Fruit fly (Drosophila melanogaster) whole organism, embryonic: ENCODE data around the gene simj.

ENCODE experiments used
- Aef1 ChIP-seq: fragments of 200-800 bp; sonication (Bioruptor generic); IDR thresholded peaks from 3 replicates; pipeline ENCODE4 v1.3.6; 2022; ENCODE audit warnings: missing biosample characterization, missing genetic modification characterization
- Atf3 ChIP-seq: fragments of 200-800 bp; sonication (Bioruptor generic); optimal IDR thresholded peaks from 3 replicates; lab custom pipeline; 2016; ENCODE audit warnings: missing biosample characterization, missing genetic modification characterization
- Atf6 ChIP-seq: fragments of 200-800 bp; sonication (Bioruptor generic); IDR thresholded peaks from 2 replicates; pipeline ENCODE4 v1.3.6; 2022; ENCODE audit warnings: missing biosample characterization, missing genetic modification characterization
- B-H1 ChIP-seq: fragments of 200-800 bp; sonication (Bioruptor generic); IDR thresholded peaks from 3 replicates; pipeline ENCODE4 v1.3.6; 2022; ENCODE audit warnings: missing biosample characterization, missing genetic modification characterization
- Blimp-1 ChIP-seq: fragments of 200-800 bp; sonication (Bioruptor generic); optimal IDR thresholded peaks from 3 replicates; lab custom pipeline; 2018; ENCODE audit warnings: missing biosample characterization, missing genetic modification characterization, mild to moderate bottlenecking, moderate library complexity, missing genetic modification reagents
- C15 ChIP-seq: fragments of 200-800 bp; sonication (Bioruptor generic); IDR thresholded peaks from 3 replicates; pipeline ENCODE4 v1.3.6; 2022; ENCODE audit warnings: missing biosample characterization, missing genetic modification characterization
- CG15479 ChIP-seq: fragments of 200-800 bp; sonication (Bioruptor generic); optimal IDR thresholded peaks from 3 replicates; lab custom pipeline; 2019; ENCODE audit warnings: missing biosample characterization, mild to moderate bottlenecking, missing genetic modification characterization, moderate library complexity
- CG16779 ChIP-seq: fragments of 200-800 bp; sonication (Bioruptor generic); IDR thresholded peaks from 2 replicates; pipeline ENCODE4 v1.3.6; 2022; ENCODE audit warnings: missing biosample characterization, missing genetic modification characterization
- CG17912 ChIP-seq: fragments of 200-800 bp; sonication (Bioruptor generic); optimal IDR thresholded peaks from 2 replicates; lab custom pipeline; 2018; ENCODE audit warnings: missing biosample characterization, mild to moderate bottlenecking, missing genetic modification characterization
- CG18599 ChIP-seq: fragments of 200-800 bp; sonication (Bioruptor generic); optimal IDR thresholded peaks from 3 replicates; lab custom pipeline; 2017; ENCODE audit warnings: missing biosample characterization, missing genetic modification characterization, mild to moderate bottlenecking, moderate library complexity, missing genetic modification reagents
- CG31441 ChIP-seq: fragments of 200-800 bp; sonication (Bioruptor generic); IDR thresholded peaks from 2 replicates; pipeline ENCODE4 v1.3.6; 2022; ENCODE audit warnings: missing biosample characterization, missing genetic modification characterization
- CG3163 ChIP-seq: fragments of 200-800 bp; sonication (Bioruptor generic); optimal IDR thresholded peaks from 3 replicates; lab custom pipeline; 2016; ENCODE audit warnings: missing biosample characterization, missing genetic modification characterization
- CG32767 ChIP-seq: fragments of 200-800 bp; sonication (Bioruptor generic); IDR thresholded peaks from 2 replicates; pipeline ENCODE4 v1.3.6; 2022; ENCODE audit warnings: missing biosample characterization, missing genetic modification characterization
- CG3726 ChIP-seq: fragments of 200-800 bp; sonication (Bioruptor generic); IDR thresholded peaks from 3 replicates; pipeline ENCODE4, ENCODE4 v1.3.6; 2022; ENCODE audit warnings: missing biosample characterization, missing genetic modification characterization
- CG4730 ChIP-seq: fragments of 200-800 bp; sonication (Bioruptor generic); IDR thresholded peaks from 2 replicates; pipeline ENCODE4 v1.3.6; 2022; ENCODE audit warnings: missing biosample characterization, missing genetic modification characterization
- CG7839 ChIP-seq: fragments of 200-800 bp; sonication (Bioruptor generic); optimal IDR thresholded peaks from 3 replicates; lab custom pipeline; 2018; ENCODE audit warnings: missing biosample characterization, mild to moderate bottlenecking, missing genetic modification characterization, moderate library complexity
- CG9215 ChIP-seq: fragments of 200-800 bp; sonication (Bioruptor generic); IDR thresholded peaks from 2 replicates; pipeline ENCODE4 v1.3.6; 2022; ENCODE audit warnings: missing biosample characterization, missing genetic modification characterization
- Chrac-16 ChIP-seq: fragments of 200-800 bp; sonication (Bioruptor generic); optimal IDR thresholded peaks from 3 replicates; lab custom pipeline; 2016; ENCODE audit warnings: missing biosample characterization, missing genetic modification characterization
- E2f2 ChIP-seq: fragments of 200-800 bp; sonication (Bioruptor generic); IDR thresholded peaks from 2 replicates; pipeline ENCODE4 v1.3.6; 2022; ENCODE audit warnings: missing biosample characterization, missing genetic modification characterization
- HLH3B ChIP-seq: fragments of 200-800 bp; sonication (Bioruptor generic); IDR thresholded peaks from 2 replicates; pipeline ENCODE4 v1.3.6; 2022; ENCODE audit warnings: missing biosample characterization, missing genetic modification characterization
- Hand ChIP-seq: fragments of 200-800 bp; sonication (Bioruptor generic); optimal IDR thresholded peaks from 2 replicates; lab custom pipeline; 2017; ENCODE audit warnings: mild to moderate bottlenecking, missing biosample characterization, missing genetic modification reagents, missing genetic modification characterization
- Mrtf ChIP-seq: fragments of 200-800 bp; sonication (Bioruptor generic); IDR thresholded peaks from 3 replicates; pipeline ENCODE4 v1.3.6; 2022; ENCODE audit warnings: missing biosample characterization, missing genetic modification characterization
- NFAT ChIP-seq: fragments of 200-800 bp; sonication (Bioruptor generic); IDR thresholded peaks from 2 replicates; pipeline ENCODE4 v1.3.6; 2022; ENCODE audit warnings: missing biosample characterization, missing genetic modification characterization
- Oli ChIP-seq: fragments of 200-800 bp; sonication (Bioruptor generic); optimal IDR thresholded peaks from 2 replicates; lab custom pipeline; 2018; ENCODE audit warnings: missing biosample characterization, mild to moderate bottlenecking, missing genetic modification characterization, moderate library complexity
- Optix ChIP-seq: fragments of 200-800 bp; sonication (Bioruptor generic); IDR thresholded peaks from 3 replicates; pipeline ENCODE4 v1.3.6; 2022; ENCODE audit warnings: missing biosample characterization, missing genetic modification characterization
- Six4 ChIP-seq: fragments of 200-800 bp; sonication (Bioruptor generic); optimal IDR thresholded peaks from 2 replicates; lab custom pipeline; 2016; ENCODE audit warnings: missing biosample characterization, missing genetic modification characterization
- Spps ChIP-seq: fragments of 200-800 bp; sonication (Bioruptor generic); optimal IDR thresholded peaks from 2 replicates; lab custom pipeline; 2018; ENCODE audit warnings: missing biosample characterization, mild to moderate bottlenecking, missing genetic modification characterization
- Trl ChIP-seq, 3 experiments: fragments of >200 bp in 2 of 3; fragments of 200-800 bp in 1 of 3; sonication (Bioruptor generic) in 1 of 3; optimal IDR thresholded peaks; 2 replicates in 1 of 3; 3 replicates in 2 of 3; lab custom pipeline; 2016 to 2017; ENCODE audit warnings: missing biosample characterization in 1 of 3, missing genetic modification characterization in 1 of 3
- ap ChIP-seq: fragments of 200-800 bp; sonication (Bioruptor generic); IDR thresholded peaks from 2 replicates; pipeline ENCODE4 v1.3.6; 2022; ENCODE audit warnings: missing biosample characterization, missing genetic modification characterization
- bigmax ChIP-seq: fragments of 200-800 bp; sonication (Bioruptor generic); optimal IDR thresholded peaks from 2 replicates; lab custom pipeline; 2018; ENCODE audit warnings: missing biosample characterization, mild to moderate bottlenecking, missing genetic modification characterization
- cad ChIP-seq: fragments of >200 bp; optimal IDR thresholded peaks from 2 replicates; lab custom pipeline; 2017; ENCODE audit warnings: missing biosample characterization, missing genetic modification characterization
- crp ChIP-seq, 2 experiments: fragments of 200-800 bp; sonication (Bioruptor generic); optimal IDR thresholded peaks; 2 replicates in 1 of 2; 3 replicates in 1 of 2; lab custom pipeline; 2017; ENCODE audit warnings: missing biosample characterization in 2 of 2, missing genetic modification characterization in 2 of 2, mild to moderate bottlenecking in 1 of 2, moderate library complexity in 1 of 2
- danr ChIP-seq: fragments of 200-800 bp; sonication (Bioruptor generic); IDR thresholded peaks from 2 replicates; pipeline ENCODE4 v1.3.6; 2022; ENCODE audit warnings: missing biosample characterization, missing genetic modification characterization
- fru ChIP-seq: fragments of >200 bp; optimal IDR thresholded peaks from 2 replicates; lab custom pipeline; 2017
- gcm2 ChIP-seq: fragments of 200-800 bp; sonication (Bioruptor generic); optimal IDR thresholded peaks from 2 replicates; lab custom pipeline; 2016; ENCODE audit warnings: missing biosample characterization, missing genetic modification characterization
- gem ChIP-seq: fragments of 200-800 bp; sonication (Bioruptor generic); optimal IDR thresholded peaks from 2 replicates; lab custom pipeline; 2019; ENCODE audit warnings: missing biosample characterization, mild to moderate bottlenecking, missing genetic modification characterization, moderate library complexity
- her ChIP-seq: fragments of 200-800 bp; sonication (Bioruptor generic); optimal IDR thresholded peaks from 2 replicates; lab custom pipeline; 2016; ENCODE audit warnings: missing biosample characterization, missing genetic modification characterization
- hth ChIP-seq: fragments of >200 bp; optimal IDR thresholded peaks from 2 replicates; lab custom pipeline; 2017; ENCODE audit warnings: inconsistent platforms
- jing ChIP-seq: fragments of 200-800 bp; sonication (Bioruptor generic); optimal IDR thresholded peaks from 2 replicates; lab custom pipeline; 2018; ENCODE audit warnings: missing biosample characterization, mild to moderate bottlenecking, missing genetic modification characterization
- luna ChIP-seq: fragments of 200-800 bp; sonication (Bioruptor generic); optimal IDR thresholded peaks from 2 replicates; lab custom pipeline; 2016; ENCODE audit warnings: missing biosample characterization, missing genetic modification characterization
- p53 ChIP-seq: fragments of 200-800 bp; sonication (Bioruptor generic); optimal IDR thresholded peaks from 2 replicates; lab custom pipeline; 2016; ENCODE audit warnings: missing biosample characterization, missing genetic modification characterization
- pho ChIP-seq: fragments of 200-800 bp; sonication (Bioruptor generic); optimal IDR thresholded peaks from 2 replicates; lab custom pipeline; 2016; ENCODE audit warnings: missing biosample characterization, missing genetic modification characterization
- pum ChIP-seq: fragments of 200-800 bp; sonication (Bioruptor generic); optimal IDR thresholded peaks from 2 replicates; lab custom pipeline; 2016; ENCODE audit warnings: missing biosample characterization, missing genetic modification characterization
- scrt ChIP-seq: fragments of 200-800 bp; sonication (Bioruptor generic); optimal IDR thresholded peaks from 2 replicates; lab custom pipeline; 2018; ENCODE audit warnings: missing biosample characterization, mild to moderate bottlenecking, missing genetic modification characterization, moderate library complexity
- slbo ChIP-seq: fragments of 200-800 bp; sonication (Bioruptor generic); IDR thresholded peaks from 2 replicates; pipeline ENCODE4 v1.3.6; 2022; ENCODE audit warnings: missing biosample characterization, missing genetic modification characterization
- sr ChIP-seq: fragments of 200-800 bp; sonication (Bioruptor generic); IDR thresholded peaks from 3 replicates; pipeline ENCODE4 v1.3.6; 2022; ENCODE audit warnings: missing biosample characterization, missing genetic modification characterization
- stc ChIP-seq: fragments of 200-800 bp; sonication (Bioruptor generic); IDR thresholded peaks from 2 replicates; pipeline ENCODE4 v1.3.6; 2022; ENCODE audit warnings: missing biosample characterization, missing genetic modification characterization
- ttk ChIP-seq: fragments of 200-800 bp; sonication (Bioruptor generic); IDR thresholded peaks from 2 replicates; pipeline ENCODE4 v2.1.2; 2022; ENCODE audit warnings: missing biosample characterization, missing genetic modification characterization
- tx ChIP-seq: fragments of 200-800 bp; sonication (Bioruptor generic); optimal IDR thresholded peaks from 2 replicates; lab custom pipeline; 2016; ENCODE audit warnings: missing biosample characterization, missing genetic modification characterization
- wor ChIP-seq: fragments of 200-800 bp; sonication (Bioruptor generic); IDR thresholded peaks from 2 replicates; pipeline ENCODE4 v1.3.6; 2022; ENCODE audit warnings: missing biosample characterization, missing genetic modification characterization

Gene simj

dm6 chr3L:10738347-10739108, 74.0 kb downstream of the simj start (continued):
- TF ChIP-seq sr (GFP tag; lab: Robert Waterston, UW) (0 out of 3 replicates have a peak, but pooled peaks have one; percentile 47), CG31441 (GFP tag; lab: Robert Waterston, UW) (peak; percentile 81), ttk (GFP tag; lab: Robert Waterston, UW) (peak; percentile 79), CG7839 (tag; lab: Kevin White, UChicago) (peak; percentile 94), C15 (GFP tag; lab: Robert Waterston, UW) (no peak), hth (lab: Kevin White, UChicago) (no peak), cad (no peak), Atf3 (GFP tag; lab: Kevin White, UChicago) (no peak), CG4730 (GFP tag; lab: Robert Waterston, UW) (peak; percentile 69; the same call in 1 of the 2 replicates), Oli (tag; lab: Kevin White, UChicago) (peak; percentile 89), CG9215 (GFP tag; lab: Robert Waterston, UW) (peak; percentile 88), Aef1 (peak; percentile 85), CG3726 (GFP tag; lab: Robert Waterston, UW) (peak; percentile 68; the same call in 1 of the 3 replicates), danr (peak; percentile 65; the same call in 1 of the 2 replicates), stc (GFP tag; lab: Robert Waterston, UW) (peak; percentile 84; the same call in 1 of the 2 replicates), E2f2 (GFP tag; lab: Robert Waterston, UW) (peak; percentile 52; the same call in 1 of the 2 replicates), Trl (optimal IDR thresholded peaks at IDR 0.05; lab: Kevin White, UChicago) (peak; percentile 9 to 41), Trl (GFP tag; optimal IDR thresholded peaks at IDR 0.05; lab: Kevin White, UChicago) (no peak), ap (GFP tag; lab: Robert Waterston, UW) (peak; percentile 86), B-H1 (peak; percentile 73), p53 (no peak), slbo (GFP tag; lab: Robert Waterston, UW) (peak; percentile 84), jing (GFP tag; lab: Kevin White, UChicago) (peak; percentile 15), CG17912 (GFP tag; lab: Kevin White, UChicago) (no peak), pho (GFP tag; lab: Kevin White, UChicago) (no peak), CG15479 (no peak), crp (GFP tag; optimal IDR thresholded peaks at IDR 0.05; lab: Kevin White, UChicago) (no peak), scrt (peak; percentile 60), CG32767 (peak; percentile 76), Atf6 (GFP tag; lab: Robert Waterston, UW) (no peak; the same call in 1 of the 2 replicates), fru (lab: Kevin White, UChicago) (no peak), Chrac-16 (peak; percentile 69), pum (peak; percentile 13), her (GFP tag; lab: Kevin White, UChicago) (no peak), Spps (tag; lab: Kevin White, UChicago) (no peak), tx (GFP tag; lab: Kevin White, UChicago) (no peak), gcm2 (GFP tag; lab: Kevin White, UChicago) (no peak), CG16779 (0 out of 2 replicates have a peak, but pooled peaks have one; percentile 52), Mrtf (GFP tag; lab: Robert Waterston, UW) (peak; percentile 67; the same call in 2 of the 3 replicates), wor (peak; percentile 61), Blimp-1 (GFP tag; lab: Kevin White, UChicago) (peak; percentile 89), gem (peak; percentile 93), NFAT (peak; percentile 80), CG18599 (GFP tag; lab: Kevin White, UChicago) (peak; percentile 90), bigmax (GFP tag; lab: Kevin White, UChicago) (no peak), CG3163 (GFP tag; lab: Kevin White, UChicago) (no peak), Optix (GFP tag; lab: Robert Waterston, UW) (0 out of 3 replicates have a peak, but pooled peaks have one; percentile 28), HLH3B (peak; percentile 90), luna (GFP tag; lab: Kevin White, UChicago) (no peak), Hand (GFP tag; lab: Kevin White, UChicago) (peak; percentile 68), Six4 (GFP tag; lab: Kevin White, UChicago) (peak; percentile 55)
